Fruit fly (Drosophila melanogaster): ENCODE results near the gene Strump.

The Strump gene

dm6 chr3L:16160420-16161069 lies 38.7 kb downstream of the Strump start (continued):
- no peak for TF ChIP-seq sr (GFP tag; IDR thresholded peaks at IDR 0.05)
- no peak for TF ChIP-seq CG4282 (GFP tag; optimal IDR thresholded peaks at IDR 0.05)
- peak; percentile 79 for TF ChIP-seq CG7839 (tag; optimal IDR thresholded peaks at IDR 0.05)
- TF ChIP-seq pros (GFP tag; optimal IDR thresholded peaks at IDR 0.05) = no peak
- no peak for TF ChIP-seq Stat92E (GFP tag; optimal IDR thresholded peaks at IDR 0.05)
- TF ChIP-seq Bteb2 (GFP tag; optimal IDR thresholded peaks at IDR 0.05) = no peak
- no peak for TF ChIP-seq CG14667 (GFP tag; IDR thresholded peaks at IDR 0.05)
- TF ChIP-seq dan (GFP tag; IDR thresholded peaks at IDR 0.05) = no peak
- TF ChIP-seq CG32767 (GFP tag; IDR thresholded peaks at IDR 0.05) = no peak
- peak; percentile 73 for TF ChIP-seq CG12659 (GFP tag; optimal IDR thresholded peaks at IDR 0.05)
- TF ChIP-seq kay (GFP tag; optimal IDR thresholded peaks at IDR 0.05) = peak; percentile 34
- TF ChIP-seq CG9215 (GFP tag; IDR thresholded peaks at IDR 0.05) = peak; percentile 68
- TF ChIP-seq CG13775 (GFP tag; optimal IDR thresholded peaks at IDR 0.05) = peak; percentile 65
- TF ChIP-seq her (GFP tag; optimal IDR thresholded peaks at IDR 0.05) = peak; percentile 42
- no peak for TF ChIP-seq CG6791 (GFP tag; IDR thresholded peaks at IDR 0.05; ENCODE audit: partially characterized antibody)
- peak; percentile 48; the same call in 1 of the 2 replicates for TF ChIP-seq sisA (GFP tag; IDR thresholded peaks at IDR 0.05)
- no peak for TF ChIP-seq trh (GFP tag; optimal IDR thresholded peaks at IDR 0.05)
- TF ChIP-seq E2f1 (GFP tag; IDR thresholded peaks at IDR 0.05) = peak; percentile 48
- peak; percentile 41 for TF ChIP-seq CG3995 (GFP tag; optimal IDR thresholded peaks at IDR 0.05)
- 0 out of 3 replicates have a peak, but pooled peaks have one; percentile 35 for TF ChIP-seq CG7357 (GFP tag; IDR thresholded peaks at IDR 0.05)
- TF ChIP-seq Doc3 (GFP tag; IDR thresholded peaks at IDR 0.05; ENCODE audit: partially characterized antibody) = no peak
- TF ChIP-seq jing (GFP tag; optimal IDR thresholded peaks at IDR 0.05) = peak; percentile 22
- no peak for TF ChIP-seq CG1647 (GFP tag; optimal IDR thresholded peaks at IDR 0.05)
- no peak for TF ChIP-seq tup (GFP tag; optimal IDR thresholded peaks at IDR 0.05)
- TF ChIP-seq Hr78 (GFP tag; optimal IDR thresholded peaks at IDR 0.05) = no peak
- no peak for TF ChIP-seq Dll (GFP tag; IDR thresholded peaks at IDR 0.05; ENCODE audit: partially characterized antibody)
- TF ChIP-seq az2 (GFP tag; optimal IDR thresholded peaks at IDR 0.05) = peak; percentile 52
- no peak for TF ChIP-seq Trl (optimal IDR thresholded peaks at IDR 0.05)
- TF ChIP-seq Trl (GFP tag; optimal IDR thresholded peaks at IDR 0.05) = peak; percentile 55
- TF ChIP-seq CG31365 (tag; optimal IDR thresholded peaks at IDR 0.05) = no peak
- 0 out of 2 replicates have a peak, but pooled peaks have one; percentile 3 for TF ChIP-seq ranshi (GFP tag; IDR thresholded peaks at IDR 0.05)
- peak; percentile 25 for TF ChIP-seq CG6654 (GFP tag; optimal IDR thresholded peaks at IDR 0.05)
- no peak for TF ChIP-seq jigr1 (GFP tag; IDR thresholded peaks at IDR 0.05)
- TF ChIP-seq danr (GFP tag; IDR thresholded peaks at IDR 0.05) = 0 out of 2 replicates have a peak, but pooled peaks have one; percentile 15
- TF ChIP-seq CG2199 (GFP tag; IDR thresholded peaks at IDR 0.05) = no peak
- TF ChIP-seq Poxn (GFP tag; IDR thresholded peaks at IDR 0.05) = no peak
- peak; percentile 60 for TF ChIP-seq CG12155 (GFP tag; optimal IDR thresholded peaks at IDR 0.05)
- TF ChIP-seq CG15479 (GFP tag; optimal IDR thresholded peaks at IDR 0.05) = no peak
- no peak for TF ChIP-seq exex (tag; optimal IDR thresholded peaks at IDR 0.05)
- TF ChIP-seq pan (optimal IDR thresholded peaks at IDR 0.05) = no peak
- peak in 1 of 2 experiments; percentile 57 for TF ChIP-seq pan (GFP tag; optimal IDR thresholded peaks at IDR 0.05 in 1 of 2, IDR thresholded peaks at IDR 0.05 in 1 of 2)
- no peak for TF ChIP-seq CG17612 (GFP tag; IDR thresholded peaks at IDR 0.05)
- 0 out of 3 replicates have a peak, but pooled peaks have one; percentile 29 for TF ChIP-seq ken (GFP tag; IDR thresholded peaks at IDR 0.05)
- peak; percentile 71 for TF ChIP-seq dmrt99B (tag; optimal IDR thresholded peaks at IDR 0.05)
- TF ChIP-seq ind (GFP tag; optimal IDR thresholded peaks at IDR 0.05) = peak; percentile 72
- TF ChIP-seq CG10147 (GFP tag; optimal IDR thresholded peaks at IDR 0.05) = peak; percentile 70
- TF ChIP-seq CG3726 (GFP tag; IDR thresholded peaks at IDR 0.05) = 0 out of 3 replicates have a peak, but pooled peaks have one; percentile 24
- TF ChIP-seq Hmr (GFP tag; optimal IDR thresholded peaks at IDR 0.05) = peak; percentile 81
- peak; percentile 56 for TF ChIP-seq Sox102F (GFP tag; optimal IDR thresholded peaks at IDR 0.05)
- TF ChIP-seq Jarid2 (GFP tag; optimal IDR thresholded peaks at IDR 0.05) = peak; percentile 21
